Worm (Caenorhabditis elegans) whole organism, L2 larva: ENCODE measurements around the gene srh-231.

ENCODE experiments used
- aly-2 ChIP-seq: fragments of 150-350 bp; optimal IDR thresholded peaks from 2 replicates; lab custom pipeline; 2014; ENCODE audit warnings: missing biosample characterization, missing genetic modification characterization
- ama-1 ChIP-seq: fragments of 150-350 bp; optimal IDR thresholded peaks from 2 replicates; lab custom pipeline; 2018; ENCODE audit warnings: inconsistent platforms
- egl-27 ChIP-seq: sonication (generic microtip); optimal IDR thresholded peaks from 3 replicates; lab custom pipeline; 2017; ENCODE audit warnings: missing biosample characterization, missing genetic modification reagents, missing genetic modification characterization
- fos-1 ChIP-seq: fragments of 150-350 bp; optimal IDR thresholded peaks from 2 replicates; lab custom pipeline; 2014; ENCODE audit warnings: missing biosample characterization, missing genetic modification characterization
- lin-13 ChIP-seq: fragments of 150-350 bp; optimal IDR thresholded peaks from 2 replicates; lab custom pipeline; 2014; ENCODE audit warnings: missing biosample characterization, missing genetic modification reagents, missing genetic modification characterization
- lsy-2 ChIP-seq, 2 experiments: fragments of 150-350 bp in 1 of 2; sonication (generic microtip) in 1 of 2; optimal IDR thresholded peaks; 2 replicates each; lab custom pipeline; 2014 to 2017; ENCODE audit warnings: missing biosample characterization in 2 of 2, missing genetic modification characterization in 2 of 2
- nhr-129 ChIP-seq: fragments of 150-350 bp; optimal IDR thresholded peaks from 2 replicates; lab custom pipeline; 2014; ENCODE audit warnings: missing biosample characterization, missing genetic modification characterization
- nhr-23 ChIP-seq: fragments of 150-350 bp; optimal IDR thresholded peaks from 2 replicates; lab custom pipeline; 2014; ENCODE audit warnings: missing biosample characterization, missing genetic modification reagents, missing genetic modification characterization
- nhr-237 ChIP-seq: fragments of 150-350 bp; optimal IDR thresholded peaks from 2 replicates; lab custom pipeline; 2014; ENCODE audit warnings: missing biosample characterization, missing genetic modification characterization
- nhr-25 ChIP-seq: fragments of 150-350 bp; sonication (generic microtip); optimal IDR thresholded peaks from 3 replicates; lab custom pipeline; 2014; ENCODE audit warnings: missing biosample characterization, missing genetic modification characterization
- nhr-77 ChIP-seq: fragments of 150-350 bp; optimal IDR thresholded peaks from 2 replicates; lab custom pipeline; 2014; ENCODE audit warnings: missing biosample characterization, missing genetic modification characterization
- skn-1 ChIP-seq: sonication (generic microtip); optimal IDR thresholded peaks from 2 replicates; lab custom pipeline; 2017; ENCODE audit warnings: missing biosample characterization, missing genetic modification characterization
- ztf-11 ChIP-seq: sonication (generic microtip); optimal IDR thresholded peaks from 2 replicates; lab custom pipeline; 2017; ENCODE audit warnings: missing biosample characterization, missing genetic modification characterization

DNA sequence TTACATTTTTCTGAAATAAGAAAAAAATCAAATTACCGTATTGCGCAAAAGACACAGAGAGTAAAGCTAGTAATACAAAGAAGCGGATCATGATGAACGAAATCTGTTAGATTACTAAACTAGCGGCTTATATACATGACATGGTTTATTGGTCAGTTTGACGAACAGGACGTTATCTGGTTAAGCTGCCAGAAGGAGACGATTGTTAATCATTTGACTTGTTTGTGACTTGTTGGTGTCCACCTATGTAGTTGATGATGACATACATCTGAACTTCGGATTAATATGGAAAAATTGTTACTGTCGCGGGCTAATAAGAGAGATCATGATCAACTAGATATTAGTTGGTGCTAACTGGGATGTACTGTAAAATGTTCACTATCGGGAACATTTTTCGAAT is 48.1 kb upstream of the srh-231 start, which contains the start of gene cnc-9:
- TF ChIP-seq nhr-77 (no peak), fos-1 (tag; lab: Kevin White, UChicago) (no peak), egl-27 (tag; lab: Kevin White, UChicago) (no peak), nhr-129 (tag; lab: Kevin White, UChicago) (no peak), nhr-25 (tag; lab: Kevin White, UChicago) (no peak), lsy-2 (tag; optimal IDR thresholded peaks at IDR 0.05; lab: Kevin White, UChicago) (no peak), nhr-23 (tag; lab: Kevin White, UChicago) (no peak), skn-1 (tag; lab: Kevin White, UChicago) (no peak), lin-13 (GFP tag; lab: Kevin White, UChicago) (no peak), ztf-11 (tag; lab: Kevin White, UChicago) (no peak), nhr-237 (tag; lab: Kevin White, UChicago) (no peak), ama-1 (lab: Kevin White, UChicago) (no peak), aly-2 (tag; lab: Kevin White, UChicago) (no peak)
